Fruit fly (Drosophila melanogaster) whole organism, embryonic: Measurements from ENCODE around the gene CG9395.

ENCODE experiments used
- CG10147 ChIP-seq: fragments of 200-800 bp; sonication (Bioruptor generic); optimal IDR thresholded peaks from 2 replicates; lab custom pipeline; 2019; ENCODE audit warnings: missing biosample characterization, mild to moderate bottlenecking, missing genetic modification characterization, moderate library complexity
- CG12744 ChIP-seq: fragments of 200-800 bp; sonication (Bioruptor generic); optimal IDR thresholded peaks from 2 replicates; lab custom pipeline; 2016; ENCODE audit warnings: missing biosample characterization, missing genetic modification characterization
- CG12769 ChIP-seq: fragments of 200-800 bp; sonication (Bioruptor generic); optimal IDR thresholded peaks from 2 replicates; lab custom pipeline; 2019; ENCODE audit warnings: missing biosample characterization, mild to moderate bottlenecking, missing genetic modification characterization, moderate library complexity
- CG13775 ChIP-seq: fragments of 200-800 bp; sonication (Bioruptor generic); optimal IDR thresholded peaks from 3 replicates; lab custom pipeline; 2017; ENCODE audit warnings: missing biosample characterization, mild to moderate bottlenecking, missing genetic modification characterization
- CG17186 ChIP-seq: fragments of 200-800 bp; sonication (Bioruptor generic); optimal IDR thresholded peaks from 3 replicates; lab custom pipeline; 2017; ENCODE audit warnings: missing biosample characterization, missing genetic modification reagents, missing genetic modification characterization
- CG17612 ChIP-seq: fragments of 200-800 bp; sonication (Bioruptor generic); IDR thresholded peaks from 2 replicates; pipeline ENCODE4 v1.3.6; 2022; ENCODE audit warnings: missing biosample characterization, missing genetic modification characterization
- CG1792 ChIP-seq: fragments of 200-800 bp; sonication (Bioruptor generic); optimal IDR thresholded peaks from 2 replicates; lab custom pipeline; 2016; ENCODE audit warnings: missing biosample characterization, missing genetic modification characterization
- CG2889 ChIP-seq: fragments of 200-800 bp; sonication (Bioruptor generic); IDR thresholded peaks from 3 replicates; pipeline ENCODE4 v1.3.6; 2022; ENCODE audit warnings: missing biosample characterization, missing genetic modification characterization
- CG30020 ChIP-seq: fragments of 200-800 bp; optimal IDR thresholded peaks from 2 replicates; lab custom pipeline; 2019; ENCODE audit warnings: missing biosample characterization, mild to moderate bottlenecking, missing genetic modification characterization, moderate library complexity
- CG4360 ChIP-seq: fragments of 200-800 bp; sonication (Bioruptor generic); IDR thresholded peaks from 2 replicates; pipeline ENCODE4 v1.3.6; 2022; ENCODE audit warnings: missing biosample characterization, missing genetic modification characterization
- CG4617 ChIP-seq: fragments of 200-800 bp; sonication (Bioruptor generic); optimal IDR thresholded peaks from 3 replicates; lab custom pipeline; 2016; ENCODE audit warnings: missing biosample characterization, missing genetic modification characterization, borderline replicate concordance
- CG4730 ChIP-seq: fragments of 200-800 bp; sonication (Bioruptor generic); IDR thresholded peaks from 2 replicates; pipeline ENCODE4 v1.3.6; 2022; ENCODE audit warnings: missing biosample characterization, missing genetic modification characterization
- CG6654 ChIP-seq: fragments of 200-800 bp; sonication (Bioruptor generic); optimal IDR thresholded peaks from 2 replicates; lab custom pipeline; 2017; ENCODE audit warnings: missing biosample characterization, mild to moderate bottlenecking, missing genetic modification characterization
- CG6683 ChIP-seq: fragments of 200-800 bp; sonication (Bioruptor generic); optimal IDR thresholded peaks from 2 replicates; lab custom pipeline; 2017; ENCODE audit warnings: missing biosample characterization, mild to moderate bottlenecking, missing genetic modification characterization, missing genetic modification reagents
- Doc3 ChIP-seq: fragments of 200-800 bp; sonication (Bioruptor generic); IDR thresholded peaks from 3 replicates; pipeline ENCODE4 v1.3.6; 2022; ENCODE audit warnings: missing biosample characterization, missing genetic modification characterization; ENCODE audit not compliant: partially characterized antibody
- E2f2 ChIP-seq: fragments of 200-800 bp; sonication (Bioruptor generic); IDR thresholded peaks from 2 replicates; pipeline ENCODE4 v1.3.6; 2022; ENCODE audit warnings: missing biosample characterization, missing genetic modification characterization
- Fer1 ChIP-seq: fragments of 200-800 bp; sonication (Bioruptor generic); optimal IDR thresholded peaks from 2 replicates; lab custom pipeline; 2017; ENCODE audit warnings: missing biosample characterization, mild to moderate bottlenecking, missing genetic modification characterization
- Gsc ChIP-seq: fragments of 200-800 bp; sonication (Bioruptor generic); IDR thresholded peaks from 2 replicates; pipeline ENCODE4 v1.3.6; 2022; ENCODE audit warnings: missing biosample characterization, missing genetic modification characterization
- Hand ChIP-seq: fragments of 200-800 bp; sonication (Bioruptor generic); optimal IDR thresholded peaks from 2 replicates; lab custom pipeline; 2017; ENCODE audit warnings: mild to moderate bottlenecking, missing biosample characterization, missing genetic modification reagents, missing genetic modification characterization
- Hmx ChIP-seq: fragments of 200-800 bp; sonication (Bioruptor generic); optimal IDR thresholded peaks from 2 replicates; lab custom pipeline; 2016; ENCODE audit warnings: missing biosample characterization, missing genetic modification characterization
- Meics ChIP-seq: fragments of 200-800 bp; sonication (Bioruptor generic); optimal IDR thresholded peaks from 2 replicates; lab custom pipeline; 2017; ENCODE audit warnings: missing biosample characterization, mild to moderate bottlenecking, missing genetic modification characterization
- NK7.1 ChIP-seq: fragments of 200-800 bp; sonication (Bioruptor generic); optimal IDR thresholded peaks from 3 replicates; lab custom pipeline; 2016; ENCODE audit warnings: missing biosample characterization, missing genetic modification characterization
- Neu2 ChIP-seq: fragments of 200-800 bp; sonication (Bioruptor generic); optimal IDR thresholded peaks from 3 replicates; lab custom pipeline; 2016; ENCODE audit warnings: missing biosample characterization, missing genetic modification characterization, borderline replicate concordance
- Sin3A ChIP-seq: fragments of >200 bp; optimal IDR thresholded peaks from 2 replicates; lab custom pipeline; 2018
- bowl ChIP-seq: fragments of 200-800 bp; sonication (Bioruptor generic); IDR thresholded peaks from 2 replicates; pipeline ENCODE4 v1.3.6; 2022; ENCODE audit warnings: missing biosample characterization, missing genetic modification characterization
- br ChIP-seq: fragments of >200 bp; optimal IDR thresholded peaks from 2 replicates; lab custom pipeline; 2017
- chm ChIP-seq: fragments of 200-800 bp; sonication (Bioruptor generic); IDR thresholded peaks from 2 replicates; pipeline ENCODE4 v1.3.6; 2022; ENCODE audit warnings: missing biosample characterization, missing genetic modification characterization
- chn ChIP-seq: fragments of 200-800 bp; sonication (Bioruptor generic); optimal IDR thresholded peaks from 2 replicates; lab custom pipeline; 2016; ENCODE audit warnings: missing biosample characterization, missing genetic modification characterization
- dimm ChIP-seq: fragments of 200-800 bp; sonication (Bioruptor generic); IDR thresholded peaks from 2 replicates; pipeline ENCODE4 v1.3.6; 2022; ENCODE audit warnings: missing biosample characterization, missing genetic modification characterization
- dm ChIP-seq: fragments of 200-800 bp; sonication (Bioruptor generic); optimal IDR thresholded peaks from 3 replicates; lab custom pipeline; 2016; ENCODE audit warnings: missing biosample characterization, missing genetic modification characterization
- eyg ChIP-seq: fragments of 200-800 bp; sonication (Bioruptor generic); optimal IDR thresholded peaks from 3 replicates; lab custom pipeline; 2016; ENCODE audit warnings: missing biosample characterization, missing genetic modification characterization
- ham ChIP-seq: fragments of 200-800 bp; sonication (Bioruptor generic); IDR thresholded peaks from 2 replicates; pipeline ENCODE4 v1.3.6; 2022; ENCODE audit warnings: missing biosample characterization, missing genetic modification characterization
- hb ChIP-seq: fragments of 200-800 bp; sonication (Bioruptor generic); IDR thresholded peaks from 3 replicates; pipeline ENCODE4 v1.3.6; 2022; ENCODE audit warnings: missing biosample characterization, missing genetic modification characterization; ENCODE audit not compliant: partially characterized antibody
- jing ChIP-seq: fragments of 200-800 bp; sonication (Bioruptor generic); optimal IDR thresholded peaks from 2 replicates; lab custom pipeline; 2018; ENCODE audit warnings: missing biosample characterization, mild to moderate bottlenecking, missing genetic modification characterization
- kah ChIP-seq: fragments of 200-800 bp; sonication (Bioruptor generic); optimal IDR thresholded peaks from 2 replicates; lab custom pipeline; 2018; ENCODE audit warnings: missing biosample characterization, mild to moderate bottlenecking, missing genetic modification characterization
- lola ChIP-seq, 3 experiments: fragments of >200 bp in 2 of 3; fragments of 200-800 bp in 1 of 3; sonication (Bioruptor generic) in 1 of 3; optimal IDR thresholded peaks; 2 replicates each; lab custom pipeline; 2017 to 2019; ENCODE audit warnings: missing biosample characterization in 3 of 3, missing genetic modification characterization in 3 of 3, mild to moderate bottlenecking in 1 of 3, moderate library complexity in 1 of 3
- nerfin-2 ChIP-seq: fragments of 200-800 bp; sonication (Bioruptor generic); IDR thresholded peaks from 2 replicates; pipeline ENCODE4 v1.3.6; 2022; ENCODE audit warnings: missing biosample characterization, missing genetic modification characterization; ENCODE audit not compliant: partially characterized antibody
- odd ChIP-seq: fragments of 200-800 bp; sonication (Bioruptor generic); optimal IDR thresholded peaks from 2 replicates; lab custom pipeline; 2017; ENCODE audit warnings: missing biosample characterization, mild to moderate bottlenecking, missing genetic modification characterization
- pb ChIP-seq: fragments of 200-800 bp; sonication (Bioruptor generic); optimal IDR thresholded peaks from 3 replicates; lab custom pipeline; 2016; ENCODE audit warnings: missing biosample characterization, missing genetic modification characterization
- pros ChIP-seq: fragments of 200-800 bp; sonication (Bioruptor generic); optimal IDR thresholded peaks from 3 replicates; lab custom pipeline; 2019; ENCODE audit warnings: missing biosample characterization, mild to moderate bottlenecking, missing genetic modification characterization, moderate library complexity
- row ChIP-seq: fragments of 200-800 bp; sonication (Bioruptor generic); IDR thresholded peaks from 3 replicates; pipeline ENCODE4 v1.3.6; 2022; ENCODE audit warnings: missing biosample characterization, missing genetic modification characterization
- stc ChIP-seq: fragments of 200-800 bp; sonication (Bioruptor generic); IDR thresholded peaks from 2 replicates; pipeline ENCODE4 v1.3.6; 2022; ENCODE audit warnings: missing biosample characterization, missing genetic modification characterization
- tup ChIP-seq: fragments of 200-800 bp; sonication (Bioruptor generic); optimal IDR thresholded peaks from 2 replicates; lab custom pipeline; 2016; ENCODE audit warnings: missing biosample characterization, mild to moderate bottlenecking, missing genetic modification characterization, moderate library complexity
- unpg ChIP-seq: fragments of 200-800 bp; sonication (Bioruptor generic); optimal IDR thresholded peaks from 3 replicates; lab custom pipeline; 2018; ENCODE audit warnings: missing biosample characterization, mild to moderate bottlenecking, missing genetic modification characterization, moderate library complexity
- vnd ChIP-seq: fragments of 200-800 bp; sonication (Bioruptor generic); IDR thresholded peaks from 3 replicates; pipeline ENCODE4 v1.3.6; 2022; ENCODE audit warnings: missing biosample characterization, missing genetic modification characterization; ENCODE audit not compliant: partially characterized antibody
- vvl ChIP-seq: fragments of 200-800 bp; sonication (Bioruptor generic); IDR thresholded peaks from 2 replicates; pipeline ENCODE4 v1.3.6; 2022; ENCODE audit warnings: missing biosample characterization, missing genetic modification characterization
- z ChIP-seq: fragments of 200-800 bp; sonication (Bioruptor generic); IDR thresholded peaks from 3 replicates; pipeline ENCODE4 v1.3.6; 2022; ENCODE audit warnings: missing biosample characterization, missing genetic modification characterization
- zen ChIP-seq: fragments of 200-800 bp; sonication (Bioruptor generic); optimal IDR thresholded peaks from 3 replicates; lab custom pipeline; 2018; ENCODE audit warnings: missing biosample characterization, mild to moderate bottlenecking, missing genetic modification characterization, moderate library complexity
- zfh1 ChIP-seq: fragments of 200-800 bp; sonication (Bioruptor generic); IDR thresholded peaks from 3 replicates; pipeline ENCODE4 v1.3.6; 2022; ENCODE audit warnings: missing biosample characterization, missing genetic modification characterization

Gene CG9395

DNA sequence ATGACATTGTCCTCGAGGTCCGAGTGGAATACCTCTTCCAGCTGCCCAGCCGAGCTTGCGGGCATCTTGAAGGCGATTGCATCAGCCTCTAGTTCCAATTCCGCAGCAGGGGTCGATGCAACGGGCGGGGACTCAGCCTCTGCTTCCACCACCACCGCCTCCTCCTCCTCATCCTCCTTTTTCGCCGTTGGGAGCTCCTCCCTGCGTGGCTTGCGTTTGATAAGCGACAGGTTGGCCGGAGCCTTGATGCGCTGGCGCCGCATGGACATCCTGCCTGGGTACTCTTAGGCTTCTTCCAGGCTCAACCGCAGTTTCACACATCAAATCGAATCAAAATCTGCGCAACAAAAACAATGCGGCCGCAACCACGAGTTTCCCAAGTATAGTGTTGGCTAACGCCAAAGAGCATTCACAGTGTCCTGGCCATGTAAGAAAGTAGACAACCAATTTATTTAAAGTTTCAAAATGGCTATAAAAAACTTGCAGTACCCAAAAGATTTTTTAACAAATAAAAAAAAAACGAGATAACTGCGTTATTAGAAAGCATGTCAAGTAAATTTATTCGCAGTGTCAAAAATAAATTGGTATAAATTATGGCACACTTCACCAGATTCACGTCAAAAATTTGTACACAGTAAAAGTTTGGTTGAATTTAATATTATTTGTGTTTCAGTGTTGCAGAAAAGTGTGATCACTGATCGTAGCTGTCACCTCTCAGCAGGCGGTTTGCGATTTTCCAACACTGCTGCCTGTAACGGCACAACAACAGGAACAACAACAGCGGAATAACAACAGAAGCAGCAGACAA, 18.8 kb upstream of the CG9395 start, which contains the start of the genes Bdp1 and CG6565 (continued):
- TF ChIP-seq hb (GFP tag; lab: Robert Waterston, UW) (no peak), kah (peak; percentile 79), CG12769 (tag; lab: Kevin White, UChicago) (no peak), tup (GFP tag; lab: Kevin White, UChicago) (peak; percentile 94), Doc3 (GFP tag; lab: Robert Waterston, UW) (no peak), br (no peak), nerfin-2 (GFP tag; lab: Robert Waterston, UW) (no peak), CG1792 (GFP tag; lab: Kevin White, UChicago) (peak; percentile 97), Hmx (GFP tag; lab: Kevin White, UChicago) (peak; percentile 93), CG17612 (GFP tag; lab: Robert Waterston, UW) (peak; percentile 88), CG6654 (GFP tag; lab: Kevin White, UChicago) (peak; percentile 90), CG6683 (GFP tag; lab: Kevin White, UChicago) (peak; percentile 86), dm (peak; percentile 99), CG12744 (GFP tag; lab: Kevin White, UChicago) (peak; percentile 98), CG10147 (GFP tag; lab: Kevin White, UChicago) (peak; percentile 93), vvl (GFP tag; lab: Robert Waterston, UW) (peak; percentile 91), CG4730 (peak; percentile 94), CG17186 (GFP tag; lab: Kevin White, UChicago) (peak; percentile 86), CG13775 (GFP tag; lab: Kevin White, UChicago) (peak; percentile 99), Gsc (peak; percentile 95), z (0 out of 3 replicates have a peak, but pooled peaks have one; percentile 34), CG4360 (peak; percentile 48; the same call in 1 of the 2 replicates), Sin3A (lab: Kevin White, UChicago) (peak; percentile 91), NK7.1 (peak; percentile 95), pros (GFP tag; lab: Kevin White, UChicago) (peak; percentile 45), CG2889 (GFP tag; lab: Robert Waterston, UW) (peak; percentile 90), jing (GFP tag; lab: Kevin White, UChicago) (peak; percentile 96), ham (GFP tag; lab: Robert Waterston, UW) (peak; percentile 81), CG4617 (GFP tag; lab: Kevin White, UChicago) (peak; percentile 98), Fer1 (GFP tag; lab: Kevin White, UChicago) (peak; percentile 95), dimm (peak; percentile 82), stc (GFP tag; lab: Robert Waterston, UW) (peak; percentile 83), row (peak; percentile 98), zen (tag; lab: Kevin White, UChicago) (peak; percentile 96), chm (GFP tag; lab: Robert Waterston, UW) (peak; percentile 91), Neu2 (GFP tag; lab: Kevin White, UChicago) (peak; percentile 96), zfh1 (GFP tag; lab: Robert Waterston, UW) (peak; percentile 94), CG30020 (tag; lab: Kevin White, UChicago) (peak; percentile 84), bowl (peak; percentile 68; the same call in 1 of the 2 replicates), odd (GFP tag; lab: Kevin White, UChicago) (peak; percentile 90), lola (GFP tag; optimal IDR thresholded peaks at IDR 0.05; lab: Kevin White, UChicago) (peak in 1 of 3 experiments; percentile 97), unpg (GFP tag; lab: Kevin White, UChicago) (peak; percentile 94), pb (GFP tag; lab: Kevin White, UChicago) (peak; percentile 97), Meics (GFP tag; lab: Kevin White, UChicago) (peak; percentile 96), E2f2 (GFP tag; lab: Robert Waterston, UW) (peak; percentile 76), Hand (GFP tag; lab: Kevin White, UChicago) (peak; percentile 80), vnd (GFP tag; lab: Robert Waterston, UW) (no peak), eyg (GFP tag; lab: Kevin White, UChicago) (peak; percentile 95), chn (GFP tag; lab: Kevin White, UChicago) (peak; percentile 99)
